Worm (Caenorhabditis elegans): ENCODE measurements around the gene F25B5.6.

The F25B5.6 gene

ce11 chrIII:5948162-5948933 is at the start of gene F25B5.6, which contains the start of gene F25B5.3:
Gene F25B5.6 (minus strand): TSS chrIII:5948733.
Gene F25B5.3 (plus strand): TSS chrIII:5948883.
- TF ChIP-seq ets-5 (GFP tag; IDR thresholded peaks at IDR 0.05) (no peak), unc-62 (GFP tag; optimal IDR thresholded peaks at IDR 0.05) (no peak), blmp-1 (tag; optimal IDR thresholded peaks at IDR 0.05) (peak; percentile 19), unc-130 (tag; optimal IDR thresholded peaks at IDR 0.05) (peak; percentile 2), efl-1 (optimal IDR thresholded peaks at IDR 0.05) (peak in 1 of 2 experiments; percentile 31), efl-1 (GFP tag; optimal IDR thresholded peaks at IDR 0.05 in 1 of 2) (peak; percentile 43 to 92), snpc-4 (tag; optimal IDR thresholded peaks at IDR 0.05) (peak; percentile 7), lin-13 (GFP tag; optimal IDR thresholded peaks at IDR 0.05) (peak; percentile 14), tlp-1 (tag; optimal IDR thresholded peaks at IDR 0.05) (no peak), sptf-1 (tag; optimal IDR thresholded peaks at IDR 0.05) (no peak), nhr-84 (tag; optimal IDR thresholded peaks at IDR 0.05) (no peak), mdl-1 (tag; optimal IDR thresholded peaks at IDR 0.05) (no peak), F16B12.6 (tag; optimal IDR thresholded peaks at IDR 0.05) (peak; percentile 83), ceh-82 (tag; optimal IDR thresholded peaks at IDR 0.05) (peak in 1 of 3 experiments; percentile 8), C34B4.2 (tag; optimal IDR thresholded peaks at IDR 0.05) (no peak), nhr-237 (tag; optimal IDR thresholded peaks at IDR 0.05) (no peak), fos-1 (tag; optimal IDR thresholded peaks at IDR 0.05) (no peak), nhr-71 (tag; optimal IDR thresholded peaks at IDR 0.05) (peak; percentile 57), xbp-1 (tag; optimal IDR thresholded peaks at IDR 0.05) (peak; percentile 3), nhr-20 (tag; optimal IDR thresholded peaks at IDR 0.05) (peak; percentile 25), lir-3 (tag; optimal IDR thresholded peaks at IDR 0.05; ENCODE audit: poor library complexity) (no peak), dpl-1 (GFP tag; optimal IDR thresholded peaks at IDR 0.05) (peak in 2 of 3 experiments; percentile 12 to 50), nhr-19 (GFP tag; conservative IDR thresholded peaks at IDR 0.05) (peak; percentile 98), ceh-63 (GFP tag; optimal IDR thresholded peaks at IDR 0.05) (no peak), jun-1 (tag; optimal IDR thresholded peaks at IDR 0.05) (no peak), snu-23 (GFP tag; optimal IDR thresholded peaks at IDR 0.05) (peak; percentile 58), lin-14 (GFP tag; optimal IDR thresholded peaks at IDR 0.05) (peak; percentile 51), ztf-11 (tag; optimal IDR thresholded peaks at IDR 0.05) (no peak), ces-1 (GFP tag; optimal IDR thresholded peaks at IDR 0.05) (no peak), elt-3 (tag; optimal IDR thresholded peaks at IDR 0.05) (peak in 2 of 6 experiments; percentile 28 to 89), rnt-1 (tag; optimal IDR thresholded peaks at IDR 0.05) (peak; percentile 9), lin-35 (GFP tag; optimal IDR thresholded peaks at IDR 0.05) (peak; percentile 8 to 53), C16A3.4 (tag; optimal IDR thresholded peaks at IDR 0.05) (peak; percentile 38), swsn-7 (tag; optimal IDR thresholded peaks at IDR 0.05) (peak; percentile 10), nhr-85 (tag) (peak; percentile 79), mep-1 (tag; optimal IDR thresholded peaks at IDR 0.05) (peak; percentile 61), mab-9 (GFP tag; IDR thresholded peaks at IDR 0.05) (no peak), lsy-2 (tag; optimal IDR thresholded peaks at IDR 0.05) (peak; percentile 36 to 50), skn-1 (tag; optimal IDR thresholded peaks at IDR 0.05) (peak; percentile 53), fkh-8 (tag; optimal IDR thresholded peaks at IDR 0.05) (peak; percentile 37), hlh-4 (tag; optimal IDR thresholded peaks at IDR 0.05) (no peak)

ce11 chrIII:5992913-5993312 is 44.4 kb upstream of the F25B5.6 start, which contains the start of gene T04C9.1:
Gene T04C9.1 (plus strand): TSS chrIII:5993213.
- TF ChIP-seq fos-1 (tag; optimal IDR thresholded peaks at IDR 0.05) (no peak), elt-2 (tag; optimal IDR thresholded peaks at IDR 0.05) (no peak), jun-1 (tag; optimal IDR thresholded peaks at IDR 0.05) (no peak)
